Fruit fly (Drosophila melanogaster) whole organism, prepupa: ENCODE measurements around the gene Rtca.
A peak's percentile ranks its signal among the peaks of the same experiment; 100 is the strongest.

Experiments used
- Blimp-1 ChIP-seq: fragments of 200-800 bp; sonication (Bioruptor generic); optimal IDR thresholded peaks from 3 replicates; lab custom pipeline; 2017; ENCODE audit warnings: missing biosample characterization, missing genetic modification characterization, mild to moderate bottlenecking, moderate library complexity, missing genetic modification reagents
- CG10631 ChIP-seq: fragments of 200-800 bp; sonication (Bioruptor generic); optimal IDR thresholded peaks from 2 replicates; lab custom pipeline; 2016; ENCODE audit warnings: missing biosample characterization, missing genetic modification characterization
- CG10669 ChIP-seq: fragments of 200-800 bp; sonication (Bioruptor generic); optimal IDR thresholded peaks from 3 replicates; lab custom pipeline; 2018; ENCODE audit warnings: missing biosample characterization, mild to moderate bottlenecking, missing genetic modification characterization, moderate library complexity
- CG11294 ChIP-seq: fragments of 200-800 bp; sonication (Bioruptor generic); IDR thresholded peaks from 2 replicates; pipeline ENCODE4 v1.3.6; 2022; ENCODE audit warnings: missing biosample characterization, missing genetic modification characterization
- CG15336 ChIP-seq: fragments of 200-800 bp; sonication (Bioruptor generic); IDR thresholded peaks from 2 replicates; pipeline ENCODE4 v1.3.6; 2022; ENCODE audit warnings: missing biosample characterization, missing genetic modification characterization
- CG1621 ChIP-seq: fragments of 200-800 bp; sonication (Bioruptor generic); optimal IDR thresholded peaks from 3 replicates; lab custom pipeline; 2018; ENCODE audit warnings: missing biosample characterization, mild to moderate bottlenecking, missing genetic modification characterization
- CG16779 ChIP-seq: fragments of 200-800 bp; sonication (Bioruptor generic); optimal IDR thresholded peaks from 3 replicates; lab custom pipeline; 2017; ENCODE audit warnings: missing biosample characterization, mild to moderate bottlenecking, missing genetic modification characterization
- CG31627 ChIP-seq: fragments of 200-800 bp; sonication (Bioruptor generic); optimal IDR thresholded peaks from 3 replicates; lab custom pipeline; 2016; ENCODE audit warnings: missing biosample characterization, missing genetic modification characterization
- CG34406 ChIP-seq: fragments of 200-800 bp; sonication (Bioruptor generic); optimal IDR thresholded peaks from 3 replicates; lab custom pipeline; 2016; ENCODE audit warnings: missing biosample characterization, missing genetic modification characterization
- CG3919 ChIP-seq: fragments of 200-800 bp; sonication (Bioruptor generic); optimal IDR thresholded peaks from 3 replicates; lab custom pipeline; 2016; ENCODE audit warnings: missing biosample characterization, missing genetic modification characterization
- CG4318 ChIP-seq: fragments of 200-800 bp; sonication (Bioruptor generic); optimal IDR thresholded peaks from 3 replicates; lab custom pipeline; 2017; ENCODE audit warnings: missing biosample characterization, mild to moderate bottlenecking, missing genetic modification characterization
- CG6163 ChIP-seq: fragments of 200-800 bp; sonication (Bioruptor generic); IDR thresholded peaks from 3 replicates; pipeline ENCODE4 v1.3.6; 2022; ENCODE audit warnings: missing biosample characterization, missing genetic modification characterization
- CG6276 ChIP-seq: fragments of 200-800 bp; sonication (Bioruptor generic); optimal IDR thresholded peaks from 2 replicates; lab custom pipeline; 2017; ENCODE audit warnings: missing biosample characterization, mild to moderate bottlenecking, missing genetic modification characterization
- CG6792 ChIP-seq: fragments of 200-800 bp; sonication (Bioruptor generic); optimal IDR thresholded peaks from 3 replicates; lab custom pipeline; 2016; ENCODE audit warnings: missing biosample characterization, missing genetic modification characterization
- CG6854 ChIP-seq: fragments of 200-800 bp; sonication (Bioruptor generic); optimal IDR thresholded peaks from 2 replicates; lab custom pipeline; 2017; ENCODE audit warnings: missing biosample characterization, mild to moderate bottlenecking, missing genetic modification characterization
- CG8119 ChIP-seq: fragments of 200-800 bp; sonication (Bioruptor generic); IDR thresholded peaks from 3 replicates; pipeline ENCODE4 v1.3.6; 2022; ENCODE audit warnings: missing biosample characterization, missing genetic modification characterization
- CG8319 ChIP-seq: fragments of 200-800 bp; sonication (Bioruptor generic); optimal IDR thresholded peaks from 3 replicates; lab custom pipeline; 2016; ENCODE audit warnings: missing biosample characterization, missing genetic modification characterization
- CG8632 ChIP-seq: fragments of 200-800 bp; sonication (Bioruptor generic); optimal IDR thresholded peaks from 3 replicates; lab custom pipeline; 2016; ENCODE audit warnings: missing biosample characterization, missing genetic modification characterization
- Eip75B ChIP-seq: fragments of 200-800 bp; sonication (Bioruptor generic); optimal IDR thresholded peaks from 3 replicates; lab custom pipeline; 2016; ENCODE audit warnings: missing biosample characterization, missing genetic modification characterization
- Eip78C ChIP-seq: fragments of 200-800 bp; sonication (Bioruptor generic); peaks from one replicate; lab custom pipeline; 2016; ENCODE audit warnings: missing biosample characterization, missing genetic modification characterization
- Eip93F ChIP-seq: fragments of 200-800 bp; sonication (Bioruptor generic); optimal IDR thresholded peaks from 2 replicates; lab custom pipeline; 2016; ENCODE audit warnings: missing biosample characterization, mild to moderate bottlenecking, missing genetic modification characterization
- Hr38 ChIP-seq: sonication (Bioruptor generic); optimal IDR thresholded peaks from 2 replicates; lab custom pipeline; 2016; ENCODE audit warnings: missing biosample characterization, missing genetic modification characterization
- Hr4 ChIP-seq: fragments of 200-800 bp; sonication (Bioruptor generic); optimal IDR thresholded peaks from 3 replicates; lab custom pipeline; 2016; ENCODE audit warnings: missing biosample characterization, missing genetic modification characterization
- Lpt ChIP-seq: fragments of 200-800 bp; sonication (Bioruptor generic); optimal IDR thresholded peaks from 3 replicates; lab custom pipeline; 2016; ENCODE audit warnings: missing biosample characterization, missing genetic modification characterization
- Met ChIP-seq: fragments of 200-800 bp; sonication (Bioruptor generic); optimal IDR thresholded peaks from 3 replicates; lab custom pipeline; 2016; ENCODE audit warnings: missing biosample characterization, missing genetic modification characterization
- OdsH ChIP-seq: fragments of 200-800 bp; sonication (Bioruptor generic); optimal IDR thresholded peaks from 3 replicates; lab custom pipeline; 2016; ENCODE audit warnings: missing biosample characterization, missing genetic modification characterization
- Smox ChIP-seq: fragments of 200-800 bp; sonication (Bioruptor generic); optimal IDR thresholded peaks from 3 replicates; lab custom pipeline; 2016; ENCODE audit warnings: missing biosample characterization, missing genetic modification characterization
- Sox102F ChIP-seq: fragments of 200-800 bp; sonication (Bioruptor generic); optimal IDR thresholded peaks from 2 replicates; lab custom pipeline; 2016; ENCODE audit warnings: missing biosample characterization, mild to moderate bottlenecking, missing genetic modification characterization
- Sox15 ChIP-seq: fragments of 200-800 bp; sonication (Bioruptor generic); optimal IDR thresholded peaks from 3 replicates; lab custom pipeline; 2016; ENCODE audit warnings: missing biosample characterization, missing genetic modification characterization
- achi ChIP-seq: fragments of 200-800 bp; sonication (Bioruptor generic); optimal IDR thresholded peaks from 3 replicates; lab custom pipeline; 2016; ENCODE audit warnings: missing biosample characterization, missing genetic modification characterization
- acj6 ChIP-seq: fragments of 200-800 bp; sonication (Bioruptor generic); optimal IDR thresholded peaks from 3 replicates; lab custom pipeline; 2016; ENCODE audit warnings: missing biosample characterization, missing genetic modification characterization
- cyc ChIP-seq: fragments of 200-800 bp; sonication (Bioruptor generic); optimal IDR thresholded peaks from 3 replicates; lab custom pipeline; 2016; ENCODE audit warnings: missing biosample characterization, missing genetic modification characterization
- dac ChIP-seq: fragments of 200-800 bp; sonication (Bioruptor generic); optimal IDR thresholded peaks from 2 replicates; lab custom pipeline; 2017; ENCODE audit warnings: missing biosample characterization, mild to moderate bottlenecking, missing genetic modification characterization
- dsx ChIP-seq: fragments of 200-800 bp; optimal IDR thresholded peaks from 3 replicates; lab custom pipeline; 2019; ENCODE audit warnings: missing biosample characterization, mild to moderate bottlenecking, missing genetic modification characterization, moderate library complexity; ENCODE audit not compliant: poor library complexity, severe bottlenecking
- eg ChIP-seq: fragments of 200-800 bp; sonication (Bioruptor generic); IDR thresholded peaks from 3 replicates; pipeline ENCODE4 v1.3.6; 2022; ENCODE audit warnings: missing biosample characterization, missing genetic modification characterization
- esn ChIP-seq: fragments of 200-800 bp; sonication (Bioruptor generic); optimal IDR thresholded peaks from 2 replicates; lab custom pipeline; 2016; ENCODE audit warnings: missing biosample characterization, mild to moderate bottlenecking, missing genetic modification characterization, moderate library complexity
- fd59A ChIP-seq: fragments of 200-800 bp; sonication (Bioruptor generic); optimal IDR thresholded peaks from 2 replicates; lab custom pipeline; 2017; ENCODE audit warnings: missing biosample characterization, mild to moderate bottlenecking, missing genetic modification characterization, missing genetic modification reagents
- fkh ChIP-seq: fragments of 200-800 bp; sonication (Bioruptor generic); optimal IDR thresholded peaks from 3 replicates; lab custom pipeline; 2017; ENCODE audit warnings: missing biosample characterization, mild to moderate bottlenecking, missing genetic modification characterization, moderate library complexity
- lz ChIP-seq: fragments of 200-800 bp; sonication (Bioruptor generic); optimal IDR thresholded peaks from 3 replicates; lab custom pipeline; 2016; ENCODE audit warnings: missing biosample characterization, missing genetic modification characterization
- net ChIP-seq: fragments of 200-800 bp; sonication (Bioruptor generic); optimal IDR thresholded peaks from 3 replicates; lab custom pipeline; 2016; ENCODE audit warnings: missing biosample characterization, missing genetic modification characterization
- ss ChIP-seq, 2 experiments: fragments of 200-800 bp; sonication (Bioruptor generic); optimal IDR thresholded peaks; 2 replicates in 1 of 2; 3 replicates in 1 of 2; lab custom pipeline; 2017 to 2018; ENCODE audit warnings: mild to moderate bottlenecking in 2 of 2, missing biosample characterization in 2 of 2, missing genetic modification characterization in 2 of 2, moderate library complexity in 1 of 2
- svp ChIP-seq: fragments of 200-800 bp; sonication (Bioruptor generic); peaks from one replicate; lab custom pipeline; 2016; ENCODE audit warnings: missing biosample characterization, missing genetic modification characterization
- topi ChIP-seq: fragments of 200-800 bp; sonication (Bioruptor generic); optimal IDR thresholded peaks from 3 replicates; lab custom pipeline; 2016; ENCODE audit warnings: missing biosample characterization, missing genetic modification characterization

Gene Rtca

dm6 chrX:2036800-2037488, 35.3 kb upstream of the Rtca start (continued):
- TF ChIP-seq dac (no peak), Eip78C (peak; percentile 81), Hr4 (GFP tag; lab: Kevin White, UChicago) (peak; percentile 59), CG31627 (GFP tag; lab: Kevin White, UChicago) (peak; percentile 44), dsx (no peak), Blimp-1 (GFP tag; lab: Kevin White, UChicago) (peak; percentile 7), net (GFP tag; lab: Kevin White, UChicago) (no peak), CG6854 (peak; percentile 38), CG6792 (GFP tag; lab: Kevin White, UChicago) (no peak), Sox102F (GFP tag; lab: Kevin White, UChicago) (peak; percentile 18), CG34406 (peak; percentile 3), esn (GFP tag; lab: Kevin White, UChicago) (peak; percentile 61), ss (GFP tag; optimal IDR thresholded peaks at IDR 0.05; lab: Kevin White, UChicago) (no peak), CG15336 (GFP tag; lab: Robert Waterston, UW) (peak; percentile 24; the same call in 1 of the 2 replicates), CG4318 (GFP tag; lab: Kevin White, UChicago) (peak; percentile 47), CG11294 (GFP tag; lab: Robert Waterston, UW) (no peak), Sox15 (no peak), CG8632 (GFP tag; lab: Kevin White, UChicago) (no peak)
- TF ChIP-seq, all 60 proteins: peak for 30

- TF ChIP-seq CG31627 (GFP tag; lab: Kevin White, UChicago): no peak
- TF ChIP-seq topi (GFP tag; lab: Kevin White, UChicago): no peak
- TF ChIP-seq Smox: no peak
- no peak for TF ChIP-seq Hr4 (GFP tag; lab: Kevin White, UChicago)
- TF ChIP-seq cyc: no peak
- no peak for TF ChIP-seq Eip75B (GFP tag; lab: Kevin White, UChicago)
- no peak for TF ChIP-seq CG3919 (GFP tag; lab: Kevin White, UChicago)
- TF ChIP-seq CG4318 (GFP tag; lab: Kevin White, UChicago): no peak
- no peak for TF ChIP-seq CG34406
- TF ChIP-seq Sox102F (GFP tag; lab: Kevin White, UChicago): no peak
- TF ChIP-seq CG6163: no peak
- no peak for TF ChIP-seq Hr38 (GFP tag; lab: Kevin White, UChicago)
- TF ChIP-seq CG10631 (GFP tag; lab: Kevin White, UChicago): no peak
- TF ChIP-seq fd59A (GFP tag; lab: Kevin White, UChicago): no peak
Measured at dm6 chrX:2037605-2038004, 34.6 kb upstream of the Rtca start.

dm6 chrX:2041312-2041918, 30.8 kb upstream of the Rtca start, which contains the start of gene CG4313:
Gene CG4313, plus strand, starts transcription at chrX:2041868.
- TF ChIP-seq CG3919 (GFP tag; lab: Kevin White, UChicago) (peak; percentile 63), CG15336 (GFP tag; lab: Robert Waterston, UW) (peak; percentile 65), CG8632 (GFP tag; lab: Kevin White, UChicago) (peak; percentile 42), eg (GFP tag; lab: Robert Waterston, UW) (no peak; the same call in 1 of the 3 replicates), Met (GFP tag; lab: Kevin White, UChicago) (peak; percentile 76), OdsH (GFP tag; lab: Kevin White, UChicago) (peak; percentile 71), CG34406 (peak; percentile 64), Eip93F (GFP tag; lab: Kevin White, UChicago) (no peak), net (GFP tag; lab: Kevin White, UChicago) (peak; percentile 43), CG4318 (GFP tag; lab: Kevin White, UChicago) (peak; percentile 33), acj6 (GFP tag; lab: Kevin White, UChicago) (peak; percentile 66), CG6854 (no peak), topi (GFP tag; lab: Kevin White, UChicago) (peak; percentile 77), CG6792 (GFP tag; lab: Kevin White, UChicago) (peak; percentile 68), dsx (peak; percentile 33), svp (GFP tag; lab: Kevin White, UChicago) (peak; percentile 87), CG31627 (GFP tag; lab: Kevin White, UChicago) (peak; percentile 81), achi (peak; percentile 59), Lpt (no peak), CG6276 (GFP tag; lab: Kevin White, UChicago) (peak; percentile 54), Smox (peak; percentile 74), fkh (GFP tag; lab: Kevin White, UChicago) (no peak), ss (GFP tag; optimal IDR thresholded peaks at IDR 0.05; lab: Kevin White, UChicago) (peak; percentile 7 to 45), Sox102F (GFP tag; lab: Kevin White, UChicago) (peak; percentile 62), CG8319 (peak; percentile 61), CG1621 (tag; lab: Kevin White, UChicago) (peak; percentile 42), CG6163 (no peak; the same call in 2 of the 3 replicates), lz (GFP tag; lab: Kevin White, UChicago) (peak; percentile 84), cyc (peak; percentile 82), CG16779 (tag; lab: Kevin White, UChicago) (no peak), CG8119 (0 out of 3 replicates have a peak, but pooled peaks have one; percentile 32), CG10669 (GFP tag; lab: Kevin White, UChicago) (peak; percentile 46)
